Worm (Caenorhabditis elegans) whole organism, young adult: ENCODE results near the gene F54F2.14.

ENCODE experiments used
- B0019.2 ChIP-seq: fragments of 200-800 bp; sonication (Bioruptor generic); conservative IDR thresholded peaks from 2 replicates; pipeline ENCODE4 v1.3.6; 2022; ENCODE audit warnings: missing genetic modification reagents, missing genetic modification characterization, missing compliant biosample characterization
- B0261.1 ChIP-seq: sonication (generic microtip); optimal IDR thresholded peaks from 2 replicates; lab custom pipeline; 2016; ENCODE audit warnings: mild to moderate bottlenecking, missing genetic modification characterization, moderate library complexity, missing compliant biosample characterization
- B0336.3 ChIP-seq: fragments of 200-800 bp; sonication (Bioruptor generic); IDR thresholded peaks from 2 replicates; pipeline ENCODE4 v1.3.6; 2022; ENCODE audit warnings: missing genetic modification characterization, missing compliant biosample characterization
- C06A6.2 ChIP-seq: fragments of 200-800 bp; sonication (Bioruptor generic); conservative IDR thresholded peaks from 2 replicates; pipeline ENCODE4 v1.3.6; 2022; ENCODE audit warnings: missing genetic modification characterization, missing compliant biosample characterization
- C17E4.6 ChIP-seq: fragments of 200-800 bp; sonication (Bioruptor generic); IDR thresholded peaks from 2 replicates; pipeline ENCODE4 v1.3.6; 2022; ENCODE audit warnings: missing genetic modification reagents, missing genetic modification characterization, missing compliant biosample characterization
- D2030.7 ChIP-seq: fragments of 200-800 bp; sonication (Bioruptor generic); IDR thresholded peaks from 2 replicates; pipeline ENCODE4 v1.3.6; 2022; ENCODE audit warnings: missing genetic modification reagents, missing genetic modification characterization, missing compliant biosample characterization
- F39B2.1 ChIP-seq: fragments of 200-800 bp; sonication (Bioruptor generic); IDR thresholded peaks from 2 replicates; pipeline ENCODE4 v1.3.6; 2022; ENCODE audit warnings: missing genetic modification reagents, missing genetic modification characterization, missing compliant biosample characterization
- F55B11.4 ChIP-seq: sonication (generic microtip); optimal IDR thresholded peaks from 2 replicates; lab custom pipeline; 2016; ENCODE audit warnings: missing compliant biosample characterization, missing genetic modification characterization, borderline replicate concordance; ENCODE audit not compliant: insufficient read depth
- F57C9.4 ChIP-seq: sonication (generic microtip); optimal IDR thresholded peaks from 2 replicates; lab custom pipeline; 2017; ENCODE audit warnings: mild to moderate bottlenecking, missing genetic modification characterization, missing compliant biosample characterization
- K11D2.4 ChIP-seq: fragments of 200-800 bp; sonication (Bioruptor generic); IDR thresholded peaks from 2 replicates; pipeline ENCODE4 v1.3.6; 2022; ENCODE audit warnings: missing genetic modification reagents, missing genetic modification characterization, missing compliant biosample characterization
- K12H6.12 ChIP-seq: fragments of 200-800 bp; sonication (Bioruptor generic); optimal IDR thresholded peaks from 2 replicates; lab custom pipeline; 2018; ENCODE audit warnings: mild to moderate bottlenecking, missing genetic modification characterization, missing compliant biosample characterization
- Y53G8AR.9 ChIP-seq: fragments of 200-800 bp; sonication (Bioruptor generic); conservative IDR thresholded peaks from 2 replicates; pipeline ENCODE4 v1.3.6; 2022; ENCODE audit warnings: missing genetic modification reagents, missing genetic modification characterization, missing compliant biosample characterization
- akir-1 ChIP-seq: fragments of 200-800 bp; sonication (Bioruptor generic); optimal IDR thresholded peaks from 2 replicates; lab custom pipeline; 2018; ENCODE audit warnings: mild to moderate bottlenecking, missing genetic modification characterization, moderate library complexity, missing compliant biosample characterization
- ama-1 ChIP-seq, 3 experiments: fragments of 150-350 bp in 1 of 3; sonication (generic microtip) in 2 of 3; optimal IDR thresholded peaks; 2 replicates each; lab custom pipeline; 2014 to 2018; ENCODE audit warnings: missing biosample characterization in 2 of 3, missing genetic modification characterization in 2 of 3, missing genetic modification reagents in 2 of 3
- aptf-3 ChIP-seq: fragments of 200-800 bp; sonication (Bioruptor generic); IDR thresholded peaks from 2 replicates; pipeline ENCODE4 v1.3.6; 2022; ENCODE audit warnings: missing genetic modification characterization, missing compliant biosample characterization
- athp-1 ChIP-seq: sonication (generic microtip); optimal IDR thresholded peaks from 2 replicates; lab custom pipeline; 2017; ENCODE audit warnings: mild to moderate bottlenecking, missing genetic modification characterization, missing compliant biosample characterization
- attf-3 ChIP-seq: fragments of 200-800 bp; sonication (Bioruptor generic); conservative IDR thresholded peaks from 2 replicates; pipeline ENCODE4 v1.3.6; 2022; ENCODE audit warnings: missing genetic modification reagents, missing genetic modification characterization, missing compliant biosample characterization
- attf-5 ChIP-seq: fragments of 200-800 bp; sonication (Bioruptor generic); optimal IDR thresholded peaks from 2 replicates; lab custom pipeline; 2018; ENCODE audit warnings: mild to moderate bottlenecking, missing genetic modification characterization, missing compliant biosample characterization
- bed-1 ChIP-seq: fragments of 200-800 bp; sonication (Bioruptor generic); IDR thresholded peaks from 2 replicates; pipeline ENCODE4 v1.3.6; 2022; ENCODE audit warnings: missing genetic modification reagents, missing genetic modification characterization, missing compliant biosample characterization
- bed-2 ChIP-seq: fragments of 200-800 bp; sonication (Bioruptor generic); IDR thresholded peaks from 2 replicates; pipeline ENCODE4 v1.3.6; 2022; ENCODE audit warnings: missing genetic modification reagents, missing genetic modification characterization, missing compliant biosample characterization
- ccch-3 ChIP-seq: fragments of 200-800 bp; sonication (Bioruptor generic); optimal IDR thresholded peaks from 2 replicates; lab custom pipeline; 2018; ENCODE audit warnings: mild to moderate bottlenecking, missing genetic modification characterization, missing compliant biosample characterization
- ceh-100 ChIP-seq: fragments of 200-800 bp; sonication (Bioruptor generic); IDR thresholded peaks from 2 replicates; pipeline ENCODE4 v1.3.6; 2022; ENCODE audit warnings: missing genetic modification reagents, missing genetic modification characterization, missing compliant biosample characterization
- ceh-58 ChIP-seq: fragments of 200-800 bp; sonication (Bioruptor generic); IDR thresholded peaks from 2 replicates; pipeline ENCODE4 v1.3.6; 2022; ENCODE audit warnings: missing genetic modification characterization, missing compliant biosample characterization
- ceh-79 ChIP-seq: sonication (generic microtip); optimal IDR thresholded peaks from 2 replicates; lab custom pipeline; 2017; ENCODE audit warnings: mild to moderate bottlenecking, missing genetic modification characterization, missing compliant biosample characterization
- chd-7 ChIP-seq: sonication (generic microtip); optimal IDR thresholded peaks from 2 replicates; lab custom pipeline; 2016; ENCODE audit warnings: mild to moderate bottlenecking, missing genetic modification characterization, moderate library complexity, missing compliant biosample characterization
- egrh-3 ChIP-seq: fragments of 200-800 bp; sonication (Bioruptor generic); IDR thresholded peaks from 2 replicates; pipeline ENCODE4 v1.3.6; 2022; ENCODE audit warnings: missing genetic modification reagents, missing genetic modification characterization, missing compliant biosample characterization
- ets-4 ChIP-seq: fragments of 200-800 bp; sonication (Bioruptor generic); optimal IDR thresholded peaks from 2 replicates; lab custom pipeline; 2018; ENCODE audit warnings: mild to moderate bottlenecking, missing genetic modification characterization, missing compliant biosample characterization
- fkh-3 ChIP-seq: sonication (generic microtip); optimal IDR thresholded peaks from 2 replicates; lab custom pipeline; 2016; ENCODE audit warnings: mild to moderate bottlenecking, missing genetic modification characterization, missing compliant biosample characterization
- gei-17 ChIP-seq: fragments of 200-800 bp; sonication (Bioruptor generic); optimal IDR thresholded peaks from 2 replicates; lab custom pipeline; 2018; ENCODE audit warnings: mild to moderate bottlenecking, missing genetic modification characterization, missing compliant biosample characterization
- hsf-1 ChIP-seq: fragments of 200-800 bp; sonication (Bioruptor generic); IDR thresholded peaks from 2 replicates; pipeline ENCODE4 v1.3.6; 2022; ENCODE audit warnings: missing genetic modification reagents, missing genetic modification characterization, missing compliant biosample characterization
- lin-26 ChIP-seq: fragments of 200-800 bp; sonication (Bioruptor generic); IDR thresholded peaks from 2 replicates; pipeline ENCODE4 v1.3.6; 2022; ENCODE audit warnings: missing genetic modification reagents, missing genetic modification characterization, missing compliant biosample characterization
- lin-35 ChIP-seq, 3 experiments: fragments of 150-350 bp in 2 of 3; sonication (generic microtip) in 1 of 3; optimal IDR thresholded peaks; 2 replicates each; lab custom pipeline; 2014 to 2018; ENCODE audit warnings: missing biosample characterization in 3 of 3, missing genetic modification characterization in 3 of 3, missing genetic modification reagents in 3 of 3
- madf-10 ChIP-seq: sonication (generic microtip); optimal IDR thresholded peaks from 2 replicates; lab custom pipeline; 2016; ENCODE audit warnings: mild to moderate bottlenecking, missing genetic modification characterization, missing compliant biosample characterization
- madf-3 ChIP-seq: fragments of 200-800 bp; sonication (Bioruptor generic); IDR thresholded peaks from 2 replicates; pipeline ENCODE4 v1.3.6; 2022; ENCODE audit warnings: missing genetic modification reagents, missing genetic modification characterization, missing compliant biosample characterization
- nfya-1 ChIP-seq: sonication (generic microtip); optimal IDR thresholded peaks from 2 replicates; lab custom pipeline; 2017; ENCODE audit warnings: antibody characterized with exemption, missing compliant biosample characterization, missing genetic modification characterization, borderline replicate concordance; ENCODE audit not compliant: insufficient read depth
- nhr-179 ChIP-seq: sonication (generic microtip); optimal IDR thresholded peaks from 2 replicates; lab custom pipeline; 2016; ENCODE audit warnings: mild to moderate bottlenecking, missing genetic modification characterization, missing compliant biosample characterization
- nhr-80 ChIP-seq: sonication (generic microtip); optimal IDR thresholded peaks from 2 replicates; lab custom pipeline; 2016; ENCODE audit warnings: missing genetic modification characterization, missing compliant biosample characterization
- pbrm-1 ChIP-seq: fragments of 200-800 bp; sonication (Bioruptor generic); IDR thresholded peaks from 2 replicates; pipeline ENCODE4 v1.3.6; 2022; ENCODE audit warnings: missing genetic modification reagents, missing genetic modification characterization, missing compliant biosample characterization
- pha-4 ChIP-seq: fragments of 150-350 bp; sonication (generic microtip); optimal IDR thresholded peaks from 2 replicates; lab custom pipeline; 2014; ENCODE audit warnings: missing biosample characterization, missing genetic modification reagents, missing genetic modification characterization
- rec-8 ChIP-seq, 2 experiments: sonication (generic microtip); optimal IDR thresholded peaks; 2 replicates each; lab custom pipeline; 2016; ENCODE audit warnings: mild to moderate bottlenecking in 2 of 2, missing genetic modification characterization in 2 of 2, missing genetic modification reagents in 2 of 2, missing genotype in 2 of 2, missing biosample characterization in 1 of 2, missing compliant biosample characterization in 1 of 2, moderate library complexity in 1 of 2
- snpc-1.1 ChIP-seq: sonication (generic microtip); optimal IDR thresholded peaks from 2 replicates; lab custom pipeline; 2017; ENCODE audit warnings: missing genetic modification characterization, mild to moderate bottlenecking, missing compliant biosample characterization, antibody characterized with exemption, moderate library complexity, missing genotype, missing genetic modification reagents; ENCODE audit not compliant: insufficient read depth
- snpc-3.4 ChIP-seq: sonication (generic microtip); optimal IDR thresholded peaks from 2 replicates; lab custom pipeline; 2017; ENCODE audit warnings: missing genetic modification characterization, mild to moderate bottlenecking, missing compliant biosample characterization, antibody characterized with exemption, moderate library complexity, missing genotype, missing genetic modification reagents
- snpc-4 ChIP-seq, 5 experiments: fragments of 150-350 bp in 1 of 5; sonication (generic microtip) in 4 of 5; optimal IDR thresholded peaks; 2 replicates each; lab custom pipeline; 2014 to 2018; ENCODE audit warnings: missing genetic modification characterization in 5 of 5, missing biosample characterization in 3 of 5, antibody characterized with exemption in 2 of 5, mild to moderate bottlenecking in 2 of 5, missing compliant biosample characterization in 2 of 5, missing genotype in 2 of 5, moderate library complexity in 2 of 5, missing genetic modification reagents in 1 of 5
- sptf-2 ChIP-seq: fragments of 200-800 bp; sonication (Bioruptor generic); optimal IDR thresholded peaks from 2 replicates; lab custom pipeline; 2018; ENCODE audit warnings: mild to moderate bottlenecking, missing genetic modification characterization, missing compliant biosample characterization
- tlf-1 ChIP-seq: fragments of 200-800 bp; sonication (Bioruptor generic); optimal IDR thresholded peaks from 2 replicates; lab custom pipeline; 2018; ENCODE audit warnings: mild to moderate bottlenecking, missing genetic modification characterization, missing compliant biosample characterization
- xnd-1 ChIP-seq: sonication (generic microtip); optimal IDR thresholded peaks from 2 replicates; lab custom pipeline; 2016; ENCODE audit warnings: missing genotype, missing genetic modification reagents, missing genetic modification characterization, missing compliant biosample characterization
- zfh-2 ChIP-seq: fragments of 200-800 bp; sonication (Bioruptor generic); conservative IDR thresholded peaks from 2 replicates; pipeline ENCODE4 v1.3.6; 2022; ENCODE audit warnings: missing genetic modification reagents, missing genetic modification characterization, missing compliant biosample characterization
- ztf-28 ChIP-seq: fragments of 200-800 bp; sonication (Bioruptor generic); IDR thresholded peaks from 2 replicates; pipeline ENCODE4 v1.3.6; 2022; ENCODE audit warnings: missing genetic modification reagents, missing genetic modification characterization, missing compliant biosample characterization

F54F2.14 gene

ce11 chrIII:8749487-8749886 lies 41.9 kb upstream of the F54F2.14 start, which contains the start of gene sma-2 (continued):
- TF ChIP-seq akir-1 (GFP tag; lab: Kevin White, UChicago) (no peak), ccch-3 (GFP tag; lab: Kevin White, UChicago) (no peak), chd-7 (tag; lab: Kevin White, UChicago) (peak; percentile 54), madf-3 (GFP tag; lab: Robert Waterston, UW) (no peak), K12H6.12 (no peak), F57C9.4 (tag; lab: Kevin White, UChicago) (no peak), lin-35 (GFP tag; optimal IDR thresholded peaks at IDR 0.05; lab: Kevin White, UChicago) (no peak), B0261.1 (tag; lab: Kevin White, UChicago) (no peak), sptf-2 (GFP tag; lab: Kevin White, UChicago) (no peak), bed-1 (GFP tag; lab: Robert Waterston, UW) (no peak), snpc-4 (GFP tag; optimal IDR thresholded peaks at IDR 0.05; lab: Kevin White, UChicago) (no peak), snpc-4 (tag; optimal IDR thresholded peaks at IDR 0.05; lab: Kevin White, UChicago) (peak in 1 of 4 experiments; percentile 30), ztf-28 (GFP tag; lab: Robert Waterston, UW) (no peak), xnd-1 (no peak), ama-1 (optimal IDR thresholded peaks at IDR 0.05; lab: Kevin White, UChicago) (no peak), ama-1 (GFP tag; optimal IDR thresholded peaks at IDR 0.05; lab: Kevin White, UChicago) (no peak), fkh-3 (no peak), attf-3 (no peak), snpc-3.4 (tag; lab: Kevin White, UChicago) (no peak), K11D2.4 (GFP tag; lab: Robert Waterston, UW) (no peak), C06A6.2 (GFP tag; lab: Robert Waterston, UW) (no peak), rec-8 (tag; optimal IDR thresholded peaks at IDR 0.05; lab: Kevin White, UChicago) (no peak), attf-5 (GFP tag; lab: Kevin White, UChicago) (peak; percentile 68), B0019.2 (GFP tag; lab: Robert Waterston, UW) (no peak), ceh-58 (GFP tag; lab: Robert Waterston, UW) (no peak), egrh-3 (no peak), nhr-80 (tag; lab: Kevin White, UChicago) (peak; percentile 93), Y53G8AR.9 (GFP tag; lab: Robert Waterston, UW) (no peak), D2030.7 (GFP tag; lab: Robert Waterston, UW) (no peak), bed-2 (no peak), C17E4.6 (GFP tag; lab: Robert Waterston, UW) (no peak), ceh-100 (GFP tag; lab: Robert Waterston, UW) (no peak), F55B11.4 (tag; lab: Kevin White, UChicago) (no peak), nhr-179 (no peak), ceh-79 (tag; lab: Kevin White, UChicago) (no peak), aptf-3 (GFP tag; lab: Robert Waterston, UW) (no peak), tlf-1 (GFP tag; lab: Kevin White, UChicago) (no peak), snpc-1.1 (tag; lab: Kevin White, UChicago) (no peak), gei-17 (GFP tag; lab: Kevin White, UChicago) (no peak), hsf-1 (GFP tag; lab: Robert Waterston, UW) (no peak), ets-4 (GFP tag; lab: Kevin White, UChicago) (peak; percentile 18), lin-26 (GFP tag; lab: Robert Waterston, UW) (no peak), madf-10 (tag; lab: Kevin White, UChicago) (peak; percentile 25), nfya-1 (no peak), pha-4 (peak; percentile 29), athp-1 (no peak), F39B2.1 (GFP tag; lab: Robert Waterston, UW) (no peak), zfh-2 (GFP tag; lab: Robert Waterston, UW) (no peak), pbrm-1 (no peak), B0336.3 (GFP tag; lab: Robert Waterston, UW) (peak; percentile 44; the same call in 1 of the 2 replicates)
